Worm (Caenorhabditis elegans) whole organism, L1 larva: ENCODE data around the gene dlc-2.

Experiments used
- C04F5.9 ChIP-seq: sonication (generic microtip); optimal IDR thresholded peaks from 2 replicates; lab custom pipeline; 2016; ENCODE audit warnings: missing genetic modification characterization, missing compliant biosample characterization
- C16A3.4 ChIP-seq: fragments of 150-350 bp; optimal IDR thresholded peaks from 2 replicates; lab custom pipeline; 2014; ENCODE audit warnings: missing biosample characterization, missing genetic modification characterization
- C34B4.2 ChIP-seq: sonication (generic microtip); optimal IDR thresholded peaks from 2 replicates; lab custom pipeline; 2017; ENCODE audit warnings: mild to moderate bottlenecking, missing genetic modification characterization, missing compliant biosample characterization
- F16B12.6 ChIP-seq: fragments of 150-350 bp; optimal IDR thresholded peaks from 2 replicates; lab custom pipeline; 2014; ENCODE audit warnings: missing biosample characterization, missing genetic modification characterization
- Y116A8C.19 ChIP-seq: sonication (generic microtip); optimal IDR thresholded peaks from 2 replicates; lab custom pipeline; 2016; ENCODE audit warnings: missing compliant biosample characterization, missing genetic modification characterization, borderline replicate concordance
- aha-1 ChIP-seq: fragments of 150-350 bp; optimal IDR thresholded peaks from 2 replicates; lab custom pipeline; 2014; ENCODE audit warnings: missing biosample characterization, missing genetic modification characterization
- alr-1 ChIP-seq: fragments of 200-800 bp; sonication (Bioruptor generic); optimal IDR thresholded peaks from 2 replicates; lab custom pipeline; 2018; ENCODE audit warnings: borderline replicate concordance, mild to moderate bottlenecking, missing genetic modification characterization, missing compliant biosample characterization
- blmp-1 ChIP-seq: fragments of 150-350 bp; optimal IDR thresholded peaks from 2 replicates; lab custom pipeline; 2014; ENCODE audit warnings: missing biosample characterization, missing genetic modification characterization
- ceh-63 ChIP-seq: fragments of 200-800 bp; sonication (Bioruptor generic); optimal IDR thresholded peaks from 2 replicates; lab custom pipeline; 2018; ENCODE audit warnings: mild to moderate bottlenecking, missing genetic modification characterization, missing compliant biosample characterization
- ceh-8 ChIP-seq: fragments of 200-800 bp; sonication (Bioruptor generic); optimal IDR thresholded peaks from 2 replicates; lab custom pipeline; 2018; ENCODE audit warnings: mild to moderate bottlenecking, missing genetic modification characterization, moderate library complexity, missing compliant biosample characterization
- ces-1 ChIP-seq: fragments of 150-350 bp; optimal IDR thresholded peaks from 2 replicates; lab custom pipeline; 2014; ENCODE audit warnings: missing biosample characterization, missing genetic modification reagents, missing genetic modification characterization
- dsc-1 ChIP-seq: sonication (generic microtip); optimal IDR thresholded peaks from 2 replicates; lab custom pipeline; 2016; ENCODE audit warnings: mild to moderate bottlenecking, missing genetic modification characterization, missing compliant biosample characterization
- egl-13 ChIP-seq: sonication (generic microtip); optimal IDR thresholded peaks from 2 replicates; lab custom pipeline; 2016; ENCODE audit warnings: missing genotype, missing genetic modification reagents, missing genetic modification characterization, missing compliant biosample characterization
- elt-2 ChIP-seq: sonication (generic microtip); optimal IDR thresholded peaks from 2 replicates; lab custom pipeline; 2016; ENCODE audit warnings: missing genetic modification characterization, mild to moderate bottlenecking, inconsistent platforms, missing compliant biosample characterization, missing genetic modification reagents
- elt-3 ChIP-seq, 6 experiments: fragments of 150-350 bp in 1 of 6; sonication (generic microtip); optimal IDR thresholded peaks; 2 replicates each; lab custom pipeline; 2017 to 2018; ENCODE audit warnings: missing biosample characterization in 6 of 6, missing genetic modification characterization in 6 of 6, inconsistent platforms in 1 of 6
- ets-5 ChIP-seq: fragments of 200-800 bp; sonication (Bioruptor generic); IDR thresholded peaks from 2 replicates; pipeline ENCODE4 v1.3.6; 2022; ENCODE audit warnings: missing genetic modification characterization, missing compliant biosample characterization
- fos-1 ChIP-seq: fragments of 150-350 bp; optimal IDR thresholded peaks from 2 replicates; lab custom pipeline; 2014; ENCODE audit warnings: missing biosample characterization, missing genetic modification characterization
- grh-1 ChIP-seq: fragments of 200-800 bp; sonication (Bioruptor generic); IDR thresholded peaks from 2 replicates; pipeline ENCODE4 v1.3.6; 2022; ENCODE audit warnings: missing genetic modification reagents, missing genetic modification characterization, missing compliant biosample characterization
- hpl-2 ChIP-seq: fragments of 150-350 bp; optimal IDR thresholded peaks from 2 replicates; lab custom pipeline; 2014; ENCODE audit warnings: missing biosample characterization, missing genetic modification reagents, missing genetic modification characterization
- irx-1 ChIP-seq: sonication (generic microtip); optimal IDR thresholded peaks from 2 replicates; lab custom pipeline; 2016; ENCODE audit warnings: missing genetic modification characterization, missing compliant biosample characterization
- isw-1 ChIP-seq: fragments of 200-800 bp; sonication (Bioruptor generic); IDR thresholded peaks from 2 replicates; pipeline ENCODE4 v1.3.6; 2022; ENCODE audit warnings: missing genetic modification characterization, missing compliant biosample characterization
- jun-1 ChIP-seq: fragments of 150-350 bp; optimal IDR thresholded peaks from 2 replicates; lab custom pipeline; 2014; ENCODE audit warnings: missing biosample characterization, missing genetic modification reagents, missing genetic modification characterization
- lin-13 ChIP-seq: fragments of 150-350 bp; optimal IDR thresholded peaks from 2 replicates; lab custom pipeline; 2014; ENCODE audit warnings: missing biosample characterization, missing genetic modification reagents, missing genetic modification characterization
- lin-14 ChIP-seq: fragments of 200-800 bp; sonication (Bioruptor generic); optimal IDR thresholded peaks from 2 replicates; lab custom pipeline; 2018; ENCODE audit warnings: mild to moderate bottlenecking, missing genetic modification characterization, moderate library complexity, missing compliant biosample characterization
- lin-15B ChIP-seq: fragments of 150-350 bp; sonication (generic microtip); optimal IDR thresholded peaks from 3 replicates; lab custom pipeline; 2014; ENCODE audit warnings: missing biosample characterization, missing genetic modification characterization
- mab-9 ChIP-seq: fragments of 200-800 bp; sonication (Bioruptor generic); IDR thresholded peaks from 2 replicates; pipeline ENCODE4 v1.3.6; 2022; ENCODE audit warnings: missing genetic modification reagents, missing genetic modification characterization, missing compliant biosample characterization
- nhr-12 ChIP-seq: sonication (generic microtip); optimal IDR thresholded peaks from 2 replicates; lab custom pipeline; 2017; ENCODE audit warnings: missing biosample characterization, missing genetic modification characterization
- nhr-28 ChIP-seq: fragments of 150-350 bp; optimal IDR thresholded peaks from 2 replicates; lab custom pipeline; 2014; ENCODE audit warnings: missing biosample characterization, missing genetic modification characterization
- nhr-47 ChIP-seq: sonication (generic microtip); optimal IDR thresholded peaks from 2 replicates; lab custom pipeline; 2016; ENCODE audit warnings: mild to moderate bottlenecking, missing genetic modification characterization, moderate library complexity, missing compliant biosample characterization
- nhr-77 ChIP-seq: fragments of 150-350 bp; optimal IDR thresholded peaks from 2 replicates; lab custom pipeline; 2014; ENCODE audit warnings: missing biosample characterization, missing genetic modification characterization
- pax-3 ChIP-seq: fragments of 200-800 bp; sonication (Bioruptor generic); optimal IDR thresholded peaks from 2 replicates; lab custom pipeline; 2018; ENCODE audit warnings: mild to moderate bottlenecking, missing genetic modification characterization, moderate library complexity, missing compliant biosample characterization
- rnt-1 ChIP-seq: sonication (generic microtip); optimal IDR thresholded peaks from 2 replicates; lab custom pipeline; 2016; ENCODE audit warnings: mild to moderate bottlenecking, missing genetic modification characterization, moderate library complexity, missing compliant biosample characterization
- sox-4 ChIP-seq: sonication (generic microtip); optimal IDR thresholded peaks from 2 replicates; lab custom pipeline; 2016; ENCODE audit warnings: missing genetic modification characterization, missing compliant biosample characterization
- sptf-1 ChIP-seq: fragments of 150-350 bp; optimal IDR thresholded peaks from 2 replicates; lab custom pipeline; 2014; ENCODE audit warnings: missing biosample characterization, missing genetic modification characterization
- sup-37 ChIP-seq: fragments of 200-800 bp; sonication (Bioruptor generic); optimal IDR thresholded peaks from 2 replicates; lab custom pipeline; 2018; ENCODE audit warnings: mild to moderate bottlenecking, missing genetic modification characterization, missing compliant biosample characterization
- swsn-7 ChIP-seq: sonication (generic microtip); optimal IDR thresholded peaks from 2 replicates; lab custom pipeline; 2016; ENCODE audit warnings: missing genetic modification characterization, missing compliant biosample characterization
- tbx-2 ChIP-seq: sonication (generic microtip); optimal IDR thresholded peaks from 2 replicates; lab custom pipeline; 2016; ENCODE audit warnings: missing genetic modification characterization, missing compliant biosample characterization
- tlp-1 ChIP-seq: fragments of 150-350 bp; optimal IDR thresholded peaks from 2 replicates; lab custom pipeline; 2014; ENCODE audit warnings: missing biosample characterization, missing genetic modification characterization
- unc-62 ChIP-seq: fragments of 150-350 bp; optimal IDR thresholded peaks from 2 replicates; lab custom pipeline; 2014; ENCODE audit warnings: missing biosample characterization, missing genetic modification reagents, missing genetic modification characterization
- unc-86 ChIP-seq: sonication (generic microtip); optimal IDR thresholded peaks from 2 replicates; lab custom pipeline; 2016; ENCODE audit warnings: missing genetic modification characterization, missing compliant biosample characterization
- unc-98 ChIP-seq: fragments of 200-800 bp; sonication (Bioruptor generic); IDR thresholded peaks from 2 replicates; pipeline ENCODE4 v1.3.6; 2022; ENCODE audit warnings: missing genetic modification characterization, missing compliant biosample characterization
- xbp-1 ChIP-seq: sonication (generic microtip); optimal IDR thresholded peaks from 2 replicates; lab custom pipeline; 2016; ENCODE audit warnings: missing genetic modification characterization, missing compliant biosample characterization
- zip-4 ChIP-seq: fragments of 200-800 bp; sonication (Bioruptor generic); optimal IDR thresholded peaks from 2 replicates; lab custom pipeline; 2018; ENCODE audit warnings: mild to moderate bottlenecking, missing genetic modification characterization, moderate library complexity, missing compliant biosample characterization

Gene dlc-2

DNA sequence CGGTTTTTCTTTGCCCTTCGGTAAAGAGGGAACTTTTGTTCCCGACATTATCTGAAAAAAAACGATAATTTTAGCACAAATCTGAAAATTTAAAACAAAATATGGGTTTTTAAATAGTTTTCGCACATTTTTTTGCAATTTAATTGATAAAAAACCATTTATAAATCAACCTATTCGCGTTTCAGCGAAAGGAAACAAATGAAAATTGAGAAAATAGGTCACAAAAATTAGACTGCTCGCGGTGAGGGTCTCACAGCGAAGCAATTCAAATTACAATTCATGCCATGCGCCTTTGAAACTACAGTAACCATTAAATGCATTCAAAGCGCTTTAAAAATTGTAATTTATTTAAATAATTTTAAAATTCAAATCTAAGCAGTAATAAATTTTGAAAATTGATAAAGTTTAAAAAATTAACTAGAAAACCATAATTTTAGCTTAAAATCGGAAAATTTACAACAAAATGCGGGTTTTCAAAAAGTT is 42.9 kb upstream of the dlc-2 start, which contains the start of gene B0001.7:
TSS of gene B0001.7 (minus strand) at position 51 of the 483 bp plus-strand sequence.
- no peak for TF ChIP-seq elt-3 (tag; optimal IDR thresholded peaks at IDR 0.05; lab: Kevin White, UChicago)

DNA sequence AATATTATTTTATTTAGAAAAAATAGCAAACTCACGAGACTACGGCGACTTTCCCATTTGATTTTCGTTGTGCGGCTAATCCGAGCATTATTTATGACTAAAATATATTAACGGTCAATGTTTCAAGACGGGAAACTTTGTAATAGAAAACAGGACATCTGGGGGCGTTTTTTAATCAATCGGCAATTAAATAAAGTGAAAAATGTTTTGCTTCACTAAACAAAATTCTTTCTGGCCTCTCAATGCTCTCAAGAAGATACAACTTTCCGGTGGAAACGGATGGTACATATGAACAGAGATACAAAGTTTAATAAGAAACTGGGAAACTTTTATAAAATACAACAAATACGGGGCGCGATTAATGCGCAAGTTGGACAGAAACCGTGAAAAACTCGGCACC is 39.5 kb upstream of the dlc-2 start, which contains the start of gene B0001.2:
TSS of gene B0001.2 (minus strand) at position 101 of the 400 bp plus-strand sequence.
- TF ChIP-seq sox-4 (no peak), pax-3 (tag; lab: Kevin White, UChicago) (no peak), jun-1 (tag; lab: Kevin White, UChicago) (no peak), blmp-1 (tag; lab: Kevin White, UChicago) (no peak), aha-1 (tag; lab: Kevin White, UChicago) (no peak), C34B4.2 (tag; lab: Kevin White, UChicago) (no peak), nhr-77 (no peak), nhr-12 (tag; lab: Kevin White, UChicago) (no peak), swsn-7 (tag; lab: Kevin White, UChicago) (no peak), dsc-1 (no peak), ets-5 (GFP tag; lab: Robert Waterston, UW) (no peak), mab-9 (GFP tag; lab: Robert Waterston, UW) (no peak), tlp-1 (no peak), ceh-8 (GFP tag; lab: Kevin White, UChicago) (no peak), Y116A8C.19 (tag; lab: Kevin White, UChicago) (no peak), tbx-2 (tag; lab: Kevin White, UChicago) (no peak), lin-14 (GFP tag; lab: Kevin White, UChicago) (no peak)

DNA sequence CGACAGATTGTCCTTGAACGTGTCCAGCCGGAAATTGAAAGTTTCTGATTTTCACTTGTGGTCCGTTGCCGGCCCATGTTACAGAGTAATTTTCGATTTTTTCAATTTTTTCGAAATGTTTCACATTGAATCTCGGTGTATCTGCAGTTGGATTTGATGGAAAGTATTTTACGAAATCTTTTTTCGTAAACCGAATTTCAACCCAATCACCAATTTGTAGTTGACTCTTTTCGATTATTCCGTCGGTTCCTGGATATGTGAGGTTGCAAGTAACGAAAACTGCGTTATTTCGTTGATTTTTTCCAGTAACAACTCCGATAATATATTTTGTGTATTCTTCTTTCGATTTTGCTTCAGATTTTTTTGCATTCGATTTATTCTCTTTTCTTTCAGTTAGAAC is 38.2 kb upstream of the dlc-2 start:
- TF ChIP-seq sox-4 (no peak), zip-4 (GFP tag; lab: Kevin White, UChicago) (no peak), xbp-1 (tag; lab: Kevin White, UChicago) (no peak), lin-15B (no peak), grh-1 (no peak), ceh-63 (GFP tag; lab: Kevin White, UChicago) (no peak), elt-2 (no peak), tlp-1 (no peak), nhr-28 (tag; lab: Kevin White, UChicago) (no peak), fos-1 (tag; lab: Kevin White, UChicago) (no peak), isw-1 (GFP tag; lab: Robert Waterston, UW) (no peak), ces-1 (GFP tag; lab: Kevin White, UChicago) (no peak), C16A3.4 (tag; lab: Kevin White, UChicago) (no peak), alr-1 (tag; lab: Kevin White, UChicago) (no peak), irx-1 (tag; lab: Kevin White, UChicago) (no peak), unc-62 (GFP tag; lab: Kevin White, UChicago) (no peak), rnt-1 (tag; lab: Kevin White, UChicago) (no peak), nhr-47 (tag; lab: Kevin White, UChicago) (no peak), pax-3 (tag; lab: Kevin White, UChicago) (no peak), C04F5.9 (no peak)
- TF ChIP-seq, all 84 proteins: peak for 0

DNA sequence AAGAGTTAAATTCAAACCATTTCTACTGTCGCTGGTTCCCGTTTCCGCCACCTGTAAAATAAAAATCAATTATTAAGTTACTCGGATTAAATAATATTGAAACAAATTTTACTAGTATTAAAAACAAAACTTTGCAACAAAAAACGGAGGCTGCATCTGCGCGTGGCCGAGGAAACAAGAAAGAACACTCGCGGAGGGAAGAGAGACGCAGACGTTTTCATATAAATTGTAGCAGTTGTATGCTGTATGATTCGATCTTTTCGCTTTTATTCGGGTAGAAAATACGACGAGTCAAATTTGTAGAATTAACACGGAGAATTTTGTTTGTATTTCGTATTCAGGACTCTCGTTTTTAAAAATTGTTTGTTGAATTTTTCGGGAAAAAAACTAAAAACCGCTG is 34.3 kb upstream of the dlc-2 start, which contains the start of gene B0001.3:
TSS of gene B0001.3 (minus strand) at position 55 of the 400 bp plus-strand sequence.
- peak; percentile 72 for TF ChIP-seq blmp-1 (tag; lab: Kevin White, UChicago)
- no peak for TF ChIP-seq nhr-12 (tag; lab: Kevin White, UChicago)

DNA sequence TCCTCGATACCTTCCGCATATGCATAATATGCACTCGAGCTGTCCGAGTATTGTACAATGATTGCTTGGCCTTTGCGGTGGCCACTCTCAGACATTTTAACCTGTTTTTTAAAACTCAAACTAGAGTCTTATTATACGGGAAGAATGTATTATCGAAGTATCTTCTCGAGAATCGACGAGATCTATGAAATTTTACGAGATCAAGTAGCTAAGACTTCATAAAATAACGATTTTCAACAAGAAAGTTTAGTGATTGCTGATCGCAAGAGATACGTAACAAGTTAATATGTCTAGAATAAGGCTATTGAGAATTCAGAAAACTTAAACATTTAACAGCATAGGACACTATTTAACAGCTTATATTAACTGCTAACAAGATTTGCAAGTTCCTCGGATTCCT is 31.9 kb upstream of the dlc-2 start, which contains the start of gene B0001.5:
TSS of gene B0001.5 (minus strand) at position 101 of the 400 bp plus-strand sequence.
- TF ChIP-seq blmp-1 (tag; lab: Kevin White, UChicago) (no peak), unc-98 (GFP tag; lab: Robert Waterston, UW) (no peak), sup-37 (no peak), nhr-28 (tag; lab: Kevin White, UChicago) (no peak), egl-13 (no peak), C04F5.9 (no peak), xbp-1 (tag; lab: Kevin White, UChicago) (no peak), elt-2 (no peak), lin-13 (no peak), sptf-1 (tag; lab: Kevin White, UChicago) (no peak), F16B12.6 (tag; lab: Kevin White, UChicago) (no peak), hpl-2 (GFP tag; lab: Kevin White, UChicago) (no peak), unc-86 (no peak), mab-9 (GFP tag; lab: Robert Waterston, UW) (no peak)
- TF ChIP-seq, all 84 proteins: peak for 0
